Worm (Caenorhabditis elegans) whole organism, L4/young adult: ENCODE measurements around the gene R52.4.
"Not testable (repeated sequence)": the region's sequence is repeated elsewhere in the genome, so short reads cannot be mapped to it uniquely, and the experiment has no call there.

ENCODE experiments used
- W03F9.2 ChIP-seq: fragments of 150-350 bp; optimal IDR thresholded peaks from 2 replicates; lab custom pipeline; 2014; ENCODE audit warnings: missing biosample characterization, missing genetic modification characterization
- dao-5 ChIP-seq: sonication (generic microtip); optimal IDR thresholded peaks from 2 replicates; lab custom pipeline; 2016; ENCODE audit warnings: missing genotype, missing genetic modification characterization, moderate library complexity, missing compliant biosample characterization
- him-1 ChIP-seq: sonication (generic microtip); optimal IDR thresholded peaks from 2 replicates; lab custom pipeline; 2016; ENCODE audit warnings: missing genotype, missing genetic modification reagents, missing genetic modification characterization, missing compliant biosample characterization

R52.4 gene

ce11 chrII:2108295-2108694, at the start of gene R52.4:
Gene R52.4 (minus strand): TSS chrII:2108395.
- TF ChIP-seq W03F9.2 (tag; lab: Kevin White, UChicago): no peak
- TF ChIP-seq him-1 (tag; lab: Kevin White, UChicago): no peak
- no peak for TF ChIP-seq dao-5 (tag; lab: Kevin White, UChicago)

ce11 chrII:2153708-2154107, 45.5 kb upstream of the R52.4 start, which contains the start of gene math-18:
Gene math-18 (plus strand): TSS chrII:2154008.
- not testable (repeated sequence) for TF ChIP-seq W03F9.2, dao-5, him-1 (tag; lab: Kevin White, UChicago)

ce11 chrII:2152455-2152854, 44.3 kb upstream of the R52.4 start:
- no peak for TF ChIP-seq dao-5 (tag; lab: Kevin White, UChicago)
- TF ChIP-seq him-1 (tag; lab: Kevin White, UChicago): no peak

- TF ChIP-seq him-1 (tag; lab: Kevin White, UChicago): no peak
- TF ChIP-seq W03F9.2 (tag; lab: Kevin White, UChicago): no peak
- TF ChIP-seq dao-5 (tag; lab: Kevin White, UChicago): no peak
Measured at ce11 chrII:2150485-2150985, 42.3 kb upstream of the R52.4 start, which contains the start of the genes C40A11.7 and C40A11.8. Gene C40A11.7 (minus strand): TSS chrII:2150585. Gene C40A11.8 (minus strand): TSS chrII:2150935.

ce11 chrII:2146900-2147375, 38.7 kb upstream of the R52.4 start, which contains the start of gene C40A11.2:
Gene C40A11.2 (plus strand): TSS chrII:2146950.
- no peak for TF ChIP-seq him-1 (tag; lab: Kevin White, UChicago)
- no peak for TF ChIP-seq dao-5 (tag; lab: Kevin White, UChicago)
- no peak for TF ChIP-seq W03F9.2 (tag; lab: Kevin White, UChicago)

- TF ChIP-seq dao-5 (tag; lab: Kevin White, UChicago) (no peak), W03F9.2 (tag; lab: Kevin White, UChicago) (no peak), him-1 (tag; lab: Kevin White, UChicago) (no peak)
Measured at ce11 chrII:2145566-2145965, 37.4 kb upstream of the R52.4 start, which contains the start of gene C40A11.6. Gene C40A11.6 (minus strand): TSS chrII:2145666.

- TF ChIP-seq dao-5 (tag; lab: Kevin White, UChicago): no peak
- no peak for TF ChIP-seq him-1 (tag; lab: Kevin White, UChicago)
- TF ChIP-seq W03F9.2 (tag; lab: Kevin White, UChicago): no peak
Measured at ce11 chrII:2140817-2141216, 32.6 kb upstream of the R52.4 start, which contains the start of gene C40A11.3. Gene C40A11.3 (plus strand): TSS chrII:2141117.

- no peak for TF ChIP-seq dao-5 (tag; lab: Kevin White, UChicago)
- TF ChIP-seq him-1 (tag; lab: Kevin White, UChicago): no peak
- TF ChIP-seq W03F9.2 (tag; lab: Kevin White, UChicago): no peak
Measured at ce11 chrII:2138901-2139300, 30.7 kb upstream of the R52.4 start.

ce11 chrII:2137235-2137634, 29.0 kb upstream of the R52.4 start, which contains the start of gene C40A11.4:
Gene C40A11.4 (plus strand): TSS chrII:2137422.
- no peak for TF ChIP-seq W03F9.2 (tag; lab: Kevin White, UChicago)
- no peak for TF ChIP-seq him-1 (tag; lab: Kevin White, UChicago)
- TF ChIP-seq dao-5 (tag; lab: Kevin White, UChicago): no peak

- no peak for TF ChIP-seq dao-5 (tag; lab: Kevin White, UChicago)
- TF ChIP-seq W03F9.2 (tag; lab: Kevin White, UChicago): no peak
- TF ChIP-seq him-1 (tag; lab: Kevin White, UChicago): no peak
Measured at ce11 chrII:2135604-2136003, 27.4 kb upstream of the R52.4 start, which contains the start of gene hpo-7. Gene hpo-7 (minus strand): TSS chrII:2135704.

- TF ChIP-seq dao-5 (tag; lab: Kevin White, UChicago): no peak
- no peak for TF ChIP-seq W03F9.2 (tag; lab: Kevin White, UChicago)
- TF ChIP-seq him-1 (tag; lab: Kevin White, UChicago): no peak
Measured at ce11 chrII:2130770-2131169, 22.6 kb upstream of the R52.4 start, which contains the start of gene sdz-28. Gene sdz-28 (plus strand): TSS chrII:2131070.

ce11 chrII:2122762-2123161, 14.6 kb upstream of the R52.4 start:
- TF ChIP-seq him-1 (tag; lab: Kevin White, UChicago) (no peak), W03F9.2 (tag; lab: Kevin White, UChicago) (no peak), dao-5 (tag; lab: Kevin White, UChicago) (no peak)

- no peak for TF ChIP-seq him-1 (tag; lab: Kevin White, UChicago)
- no peak for TF ChIP-seq dao-5 (tag; lab: Kevin White, UChicago)
- TF ChIP-seq W03F9.2 (tag; lab: Kevin White, UChicago): no peak
Measured at ce11 chrII:2122091-2122490, 13.9 kb upstream of the R52.4 start, which contains the start of gene math-37. Gene math-37 (minus strand): TSS chrII:2122191.
